Worm (Caenorhabditis elegans) whole organism, young adult: Measurements from ENCODE around the gene H04M03.11.

ENCODE experiments used
- B0261.1 ChIP-seq: sonication (generic microtip); optimal IDR thresholded peaks from 2 replicates; lab custom pipeline; 2016; ENCODE audit warnings: mild to moderate bottlenecking, missing genetic modification characterization, moderate library complexity, missing compliant biosample characterization
- B0336.3 ChIP-seq: fragments of 200-800 bp; sonication (Bioruptor generic); IDR thresholded peaks from 2 replicates; pipeline ENCODE4 v1.3.6; 2022; ENCODE audit warnings: missing genetic modification characterization, missing compliant biosample characterization
- D2030.7 ChIP-seq: fragments of 200-800 bp; sonication (Bioruptor generic); IDR thresholded peaks from 2 replicates; pipeline ENCODE4 v1.3.6; 2022; ENCODE audit warnings: missing genetic modification reagents, missing genetic modification characterization, missing compliant biosample characterization
- F10E7.11 ChIP-seq: sonication (generic microtip); optimal IDR thresholded peaks from 2 replicates; lab custom pipeline; 2017; ENCODE audit warnings: mild to moderate bottlenecking, missing genetic modification characterization, moderate library complexity, missing compliant biosample characterization
- F39B2.1 ChIP-seq: fragments of 200-800 bp; sonication (Bioruptor generic); IDR thresholded peaks from 2 replicates; pipeline ENCODE4 v1.3.6; 2022; ENCODE audit warnings: missing genetic modification reagents, missing genetic modification characterization, missing compliant biosample characterization
- F49E8.2 ChIP-seq: sonication (generic microtip); optimal IDR thresholded peaks from 3 replicates; lab custom pipeline; 2017; ENCODE audit warnings: missing genetic modification characterization, mild to moderate bottlenecking, missing compliant biosample characterization, antibody characterized with exemption, moderate library complexity; ENCODE audit not compliant: insufficient read depth
- Y53F4B.3 ChIP-seq: fragments of 200-800 bp; sonication (Bioruptor generic); IDR thresholded peaks from 2 replicates; pipeline ENCODE4 v1.3.6; 2022; ENCODE audit warnings: missing genetic modification reagents, missing genetic modification characterization, missing compliant biosample characterization
- Y79H2A.3 ChIP-seq: fragments of 200-800 bp; sonication (Bioruptor generic); conservative IDR thresholded peaks from 2 replicates; pipeline ENCODE4 v1.3.6; 2022; ENCODE audit warnings: missing genetic modification reagents, missing genetic modification characterization, missing compliant biosample characterization
- ZK185.1 ChIP-seq: sonication (generic microtip); optimal IDR thresholded peaks from 2 replicates; lab custom pipeline; 2016; ENCODE audit warnings: mild to moderate bottlenecking, missing genetic modification characterization, missing compliant biosample characterization; ENCODE audit not compliant: poor library complexity, severe bottlenecking
- attf-3 ChIP-seq: fragments of 200-800 bp; sonication (Bioruptor generic); conservative IDR thresholded peaks from 2 replicates; pipeline ENCODE4 v1.3.6; 2022; ENCODE audit warnings: missing genetic modification reagents, missing genetic modification characterization, missing compliant biosample characterization
- attf-6 ChIP-seq: fragments of 200-800 bp; sonication (Bioruptor generic); IDR thresholded peaks from 2 replicates; pipeline ENCODE4 v1.3.6; 2022; ENCODE audit warnings: missing genetic modification reagents, missing genetic modification characterization, missing compliant biosample characterization
- bed-1 ChIP-seq: fragments of 200-800 bp; sonication (Bioruptor generic); IDR thresholded peaks from 2 replicates; pipeline ENCODE4 v1.3.6; 2022; ENCODE audit warnings: missing genetic modification reagents, missing genetic modification characterization, missing compliant biosample characterization
- dpff-1 ChIP-seq: sonication (generic microtip); optimal IDR thresholded peaks from 2 replicates; lab custom pipeline; 2017; ENCODE audit warnings: mild to moderate bottlenecking, missing genetic modification characterization, missing compliant biosample characterization
- hmg-1.2 ChIP-seq: fragments of 200-800 bp; sonication (Bioruptor generic); IDR thresholded peaks from 2 replicates; pipeline ENCODE4 v1.3.6; 2022; ENCODE audit warnings: missing genetic modification reagents, missing genetic modification characterization, missing compliant biosample characterization
- lin-26 ChIP-seq: fragments of 200-800 bp; sonication (Bioruptor generic); IDR thresholded peaks from 2 replicates; pipeline ENCODE4 v1.3.6; 2022; ENCODE audit warnings: missing genetic modification reagents, missing genetic modification characterization, missing compliant biosample characterization
- mes-4 ChIP-seq: sonication (generic microtip); optimal IDR thresholded peaks from 2 replicates; lab custom pipeline; 2016; ENCODE audit warnings: missing genotype, missing genetic modification characterization, missing compliant biosample characterization
- nfya-1 ChIP-seq: sonication (generic microtip); optimal IDR thresholded peaks from 2 replicates; lab custom pipeline; 2017; ENCODE audit warnings: antibody characterized with exemption, missing compliant biosample characterization, missing genetic modification characterization, borderline replicate concordance; ENCODE audit not compliant: insufficient read depth
- nfya-2 ChIP-seq: fragments of 200-800 bp; sonication (Bioruptor generic); IDR thresholded peaks from 2 replicates; pipeline ENCODE4 v1.3.6; 2022; ENCODE audit warnings: missing genetic modification reagents, missing genetic modification characterization, missing compliant biosample characterization
- nfyb-1 ChIP-seq: fragments of 200-800 bp; sonication (Bioruptor generic); IDR thresholded peaks from 2 replicates; pipeline ENCODE4 v1.3.6; 2022; ENCODE audit warnings: missing genetic modification reagents, missing genetic modification characterization, missing compliant biosample characterization
- nhr-27 ChIP-seq: fragments of 200-800 bp; sonication (Bioruptor generic); optimal IDR thresholded peaks from 2 replicates; lab custom pipeline; 2018; ENCODE audit warnings: mild to moderate bottlenecking, missing genetic modification characterization, moderate library complexity, missing compliant biosample characterization
- pbrm-1 ChIP-seq: fragments of 200-800 bp; sonication (Bioruptor generic); IDR thresholded peaks from 2 replicates; pipeline ENCODE4 v1.3.6; 2022; ENCODE audit warnings: missing genetic modification reagents, missing genetic modification characterization, missing compliant biosample characterization
- pha-4 ChIP-seq: fragments of 150-350 bp; sonication (generic microtip); optimal IDR thresholded peaks from 2 replicates; lab custom pipeline; 2014; ENCODE audit warnings: missing biosample characterization, missing genetic modification reagents, missing genetic modification characterization
- sea-2 ChIP-seq: fragments of 200-800 bp; sonication (Bioruptor generic); IDR thresholded peaks from 2 replicates; pipeline ENCODE4 v1.3.6; 2022; ENCODE audit warnings: missing genetic modification characterization, missing compliant biosample characterization
- snpc-1.1 ChIP-seq: sonication (generic microtip); optimal IDR thresholded peaks from 2 replicates; lab custom pipeline; 2017; ENCODE audit warnings: missing genetic modification characterization, mild to moderate bottlenecking, missing compliant biosample characterization, antibody characterized with exemption, moderate library complexity, missing genotype, missing genetic modification reagents; ENCODE audit not compliant: insufficient read depth
- snpc-4 ChIP-seq, 5 experiments: fragments of 150-350 bp in 1 of 5; sonication (generic microtip) in 4 of 5; optimal IDR thresholded peaks; 2 replicates each; lab custom pipeline; 2014 to 2018; ENCODE audit warnings: missing genetic modification characterization in 5 of 5, missing biosample characterization in 3 of 5, antibody characterized with exemption in 2 of 5, mild to moderate bottlenecking in 2 of 5, missing compliant biosample characterization in 2 of 5, missing genotype in 2 of 5, moderate library complexity in 2 of 5, missing genetic modification reagents in 1 of 5
- tbp1 ChIP-seq: fragments of 200-800 bp; sonication (Bioruptor generic); optimal IDR thresholded peaks from 2 replicates; lab custom pipeline; 2018; ENCODE audit warnings: mild to moderate bottlenecking, missing genetic modification characterization, missing compliant biosample characterization
- unc-130 ChIP-seq: sonication (generic microtip); optimal IDR thresholded peaks from 2 replicates; lab custom pipeline; 2016; ENCODE audit warnings: missing genetic modification reagents, missing genetic modification characterization, missing compliant biosample characterization
- ztf-6 ChIP-seq: fragments of 200-800 bp; sonication (Bioruptor generic); IDR thresholded peaks from 2 replicates; pipeline ENCODE4 v1.3.6; 2022; ENCODE audit warnings: missing genetic modification reagents, missing genetic modification characterization, missing compliant biosample characterization

The H04M03.11 gene

ce11 chrIV:5839178-5839577 lies 45.2 kb downstream of the H04M03.11 start, which contains the start of gene C06E7.2:
Gene C06E7.2, plus strand, starts transcription at chrIV:5839478.
- TF ChIP-seq nfya-2 (GFP tag; lab: Robert Waterston, UW) (no peak), F39B2.1 (no peak), dpff-1 (tag; lab: Kevin White, UChicago) (no peak), hmg-1.2 (GFP tag; lab: Robert Waterston, UW) (no peak), B0336.3 (GFP tag; lab: Robert Waterston, UW) (no peak)

- no peak for TF ChIP-seq lin-26 (GFP tag; lab: Robert Waterston, UW)
- no peak for TF ChIP-seq attf-3
- no peak for TF ChIP-seq ZK185.1
- no peak for TF ChIP-seq nfyb-1 (GFP tag; lab: Robert Waterston, UW)
- TF ChIP-seq bed-1, result no peak
- TF ChIP-seq ztf-6 (GFP tag; lab: Robert Waterston, UW), result no peak
- TF ChIP-seq unc-130 (GFP tag; lab: Kevin White, UChicago), result no peak
- no peak for TF ChIP-seq mes-4 (tag; lab: Kevin White, UChicago)
- TF ChIP-seq pha-4 (tag; lab: Kevin White, UChicago), result no peak
- no peak for TF ChIP-seq sea-2 (GFP tag; lab: Robert Waterston, UW)
- TF ChIP-seq Y53F4B.3, result no peak
- no peak for TF ChIP-seq B0261.1 (tag; lab: Kevin White, UChicago)
- no peak for TF ChIP-seq F10E7.11 (tag; lab: Kevin White, UChicago)
- TF ChIP-seq, all 124 proteins: peak for 0
Measured at ce11 chrIV:5834182-5834581, 50.2 kb downstream of the H04M03.11 start.

ce11 chrIV:5832801-5833200 lies 51.6 kb downstream of the H04M03.11 start:
- peak; percentile 79 for TF ChIP-seq D2030.7 (GFP tag; lab: Robert Waterston, UW)
- peak; percentile 74 for TF ChIP-seq attf-6
- 0 out of 2 replicates have a peak, but pooled peaks have one; percentile 11 for TF ChIP-seq pbrm-1 (GFP tag; lab: Robert Waterston, UW)
- TF ChIP-seq tbp1, result peak; percentile 46
- peak; percentile 56 for TF ChIP-seq snpc-4 (GFP tag; optimal IDR thresholded peaks at IDR 0.05; lab: Kevin White, UChicago)
- peak; percentile 49 to 93 (median 84) for TF ChIP-seq snpc-4 (tag; optimal IDR thresholded peaks at IDR 0.05; lab: Kevin White, UChicago)
- no peak for TF ChIP-seq Y79H2A.3 (GFP tag; lab: Robert Waterston, UW)
- TF ChIP-seq nhr-27 (tag; lab: Kevin White, UChicago), result no peak
- TF ChIP-seq nfya-1 (tag; lab: Kevin White, UChicago), result no peak
- peak; percentile 15 for TF ChIP-seq F49E8.2 (tag; lab: Kevin White, UChicago)
- TF ChIP-seq snpc-1.1 (tag; lab: Kevin White, UChicago), result peak; percentile 85
